Worm (Caenorhabditis elegans) whole organism, early embryonic: Measurements from ENCODE around the gene B0035.15.

ENCODE experiments used
- B0310.2 ChIP-seq: sonication (generic microtip); optimal IDR thresholded peaks from 2 replicates; lab custom pipeline; 2016; ENCODE audit warnings: mild to moderate bottlenecking, missing genetic modification characterization, missing compliant biosample characterization
- F13C5.2 ChIP-seq: sonication (generic microtip); optimal IDR thresholded peaks from 2 replicates; lab custom pipeline; 2017; ENCODE audit warnings: mild to moderate bottlenecking, missing genetic modification characterization, inconsistent platforms, missing compliant biosample characterization
- aly-1 ChIP-seq: sonication (generic microtip); optimal IDR thresholded peaks from 2 replicates; lab custom pipeline; 2016; ENCODE audit warnings: missing genetic modification characterization, missing compliant biosample characterization
- ama-1 ChIP-seq: fragments of 150-350 bp; optimal IDR thresholded peaks from 2 replicates; lab custom pipeline; 2014
- ceh-13 ChIP-seq: fragments of 200-800 bp; sonication (Bioruptor generic); optimal IDR thresholded peaks from 2 replicates; lab custom pipeline; 2018; ENCODE audit warnings: mild to moderate bottlenecking, missing genetic modification characterization, missing compliant biosample characterization
- ceh-36 ChIP-seq: sonication (generic microtip); optimal IDR thresholded peaks from 2 replicates; lab custom pipeline; 2016; ENCODE audit warnings: missing genetic modification characterization, inconsistent platforms, missing compliant biosample characterization
- ets-7 ChIP-seq: sonication (generic microtip); optimal IDR thresholded peaks from 2 replicates; lab custom pipeline; 2016; ENCODE audit warnings: missing genotype, missing genetic modification characterization, missing compliant biosample characterization
- flt-1 ChIP-seq: fragments of 200-800 bp; sonication (Bioruptor generic); IDR thresholded peaks from 2 replicates; pipeline ENCODE4 v1.3.6; 2022; ENCODE audit warnings: missing genetic modification characterization, missing compliant biosample characterization
- hmbx-1 ChIP-seq: sonication (generic microtip); optimal IDR thresholded peaks from 2 replicates; lab custom pipeline; 2016; ENCODE audit warnings: mild to moderate bottlenecking, missing genetic modification characterization, missing compliant biosample characterization
- hmg-4 ChIP-seq: fragments of 200-800 bp; sonication (Bioruptor generic); optimal IDR thresholded peaks from 2 replicates; lab custom pipeline; 2018; ENCODE audit warnings: mild to moderate bottlenecking, missing genetic modification characterization, missing compliant biosample characterization
- hnd-1 ChIP-seq: sonication (generic microtip); optimal IDR thresholded peaks from 2 replicates; lab custom pipeline; 2016; ENCODE audit warnings: missing genetic modification characterization, missing compliant biosample characterization
- pes-1 ChIP-seq: fragments of 200-800 bp; sonication (Bioruptor generic); IDR thresholded peaks from 2 replicates; pipeline ENCODE4 v1.3.6; 2022; ENCODE audit warnings: missing genetic modification reagents, missing genetic modification characterization, missing compliant biosample characterization
- scrt-1 ChIP-seq: fragments of 200-800 bp; sonication (Bioruptor generic); IDR thresholded peaks from 2 replicates; pipeline ENCODE4 v1.3.6; 2022; ENCODE audit warnings: missing genetic modification characterization, missing compliant biosample characterization
- sea-1 ChIP-seq: fragments of 200-800 bp; sonication (Bioruptor generic); conservative IDR thresholded peaks from 2 replicates; pipeline ENCODE4 v1.3.6; 2022; ENCODE audit warnings: missing genetic modification characterization, missing compliant biosample characterization
- tbx-11 ChIP-seq: fragments of 200-800 bp; sonication (Bioruptor generic); IDR thresholded peaks from 2 replicates; pipeline ENCODE4 v1.3.6; 2022; ENCODE audit warnings: missing genetic modification characterization, missing compliant biosample characterization
- tbx-37 ChIP-seq: fragments of 200-800 bp; sonication (Bioruptor generic); conservative IDR thresholded peaks from 2 replicates; pipeline ENCODE4 v1.3.6; 2022; ENCODE audit warnings: missing genetic modification reagents, missing genetic modification characterization, missing compliant biosample characterization
- tra-4 ChIP-seq: sonication (generic microtip); optimal IDR thresholded peaks from 2 replicates; lab custom pipeline; 2017; ENCODE audit warnings: missing genetic modification characterization, missing compliant biosample characterization

The B0035.15 gene

DNA sequence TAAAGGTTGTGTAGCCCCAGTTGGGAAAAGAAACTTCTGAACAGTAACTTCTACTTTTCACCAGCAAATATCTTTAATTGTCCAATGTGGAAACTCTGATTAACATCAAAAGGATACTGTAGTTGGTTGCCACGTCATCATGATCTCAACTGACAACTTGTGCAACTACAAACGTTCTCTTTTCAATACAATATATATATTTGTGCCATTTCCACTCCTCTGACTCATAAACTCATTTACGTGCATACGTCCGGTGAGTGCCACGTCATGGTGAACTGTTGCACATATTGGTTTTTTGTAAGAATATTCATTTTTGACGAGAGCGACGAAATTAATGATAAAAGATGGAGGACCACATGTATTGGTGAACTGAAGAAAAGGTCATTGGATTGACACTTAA is 9.7 kb upstream of the B0035.15 start:
- TF ChIP-seq ceh-13 (GFP tag; lab: Kevin White, UChicago): no peak
- TF ChIP-seq scrt-1 (GFP tag; lab: Robert Waterston, UW): no peak
- TF ChIP-seq aly-1 (tag; lab: Kevin White, UChicago): no peak
- TF ChIP-seq hnd-1 (tag; lab: Kevin White, UChicago): no peak

DNA sequence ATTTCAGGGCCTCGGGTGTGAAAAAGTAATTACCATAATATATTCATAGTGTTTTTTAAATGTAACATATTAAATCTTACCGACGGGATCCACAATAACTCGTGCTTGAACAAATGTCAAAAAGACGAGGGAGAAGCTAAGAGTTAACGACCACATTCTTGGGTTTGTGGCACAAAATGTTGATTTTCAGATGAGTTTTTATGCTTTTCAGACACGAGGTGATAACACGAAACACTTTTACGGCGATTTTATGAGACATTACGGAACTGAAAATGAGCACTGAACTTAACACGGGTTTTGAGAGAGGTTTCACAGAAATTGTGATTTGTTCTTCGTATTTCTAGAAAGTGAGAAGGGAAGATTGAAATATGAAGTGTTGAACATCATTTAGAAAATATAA is 8.5 kb upstream of the B0035.15 start, which contains the start of gene B0035.13:
TSS of gene B0035.13 (minus strand) at position 173 of the 400 bp plus-strand sequence.
- TF ChIP-seq hnd-1 (tag; lab: Kevin White, UChicago): no peak
- TF ChIP-seq aly-1 (tag; lab: Kevin White, UChicago): no peak
- TF ChIP-seq ets-7 (tag; lab: Kevin White, UChicago): no peak
- no peak for TF ChIP-seq ceh-13 (GFP tag; lab: Kevin White, UChicago)
- no peak for TF ChIP-seq tra-4 (tag; lab: Kevin White, UChicago)
- TF ChIP-seq ceh-36: no peak
- TF ChIP-seq B0310.2 (tag; lab: Kevin White, UChicago): no peak
- no peak for TF ChIP-seq hmbx-1 (tag; lab: Kevin White, UChicago)
- no peak for TF ChIP-seq hmg-4
- no peak for TF ChIP-seq F13C5.2 (tag; lab: Kevin White, UChicago)
- no peak for TF ChIP-seq flt-1
- TF ChIP-seq ama-1 (lab: Kevin White, UChicago): no peak
- no peak for TF ChIP-seq tbx-37 (GFP tag; lab: Robert Waterston, UW)
- no peak for TF ChIP-seq sea-1 (GFP tag; lab: Robert Waterston, UW)
- no peak for TF ChIP-seq tbx-11 (GFP tag; lab: Robert Waterston, UW)

DNA sequence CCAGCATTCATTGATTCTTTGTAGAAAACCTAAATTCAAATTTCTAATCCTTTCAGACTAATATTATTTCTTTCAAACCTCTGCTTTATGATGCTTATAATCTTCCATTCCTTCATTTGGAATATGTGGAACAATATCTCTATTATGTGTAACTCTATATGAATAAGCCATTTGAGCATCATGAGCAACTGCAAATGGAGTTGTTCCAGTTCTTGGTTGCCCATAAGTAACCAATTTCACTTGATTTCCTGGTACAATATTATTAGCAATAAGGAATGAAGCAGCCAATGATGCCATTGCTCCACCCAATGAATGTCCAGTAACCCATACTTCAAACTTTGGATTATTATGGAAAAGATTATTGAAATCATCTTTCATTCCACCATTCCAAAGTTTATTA is 6.9 kb upstream of the B0035.15 start:
- TF ChIP-seq B0310.2 (tag; lab: Kevin White, UChicago) (no peak), hnd-1 (tag; lab: Kevin White, UChicago) (no peak), pes-1 (GFP tag; lab: Robert Waterston, UW) (no peak), ceh-36 (no peak), hmbx-1 (tag; lab: Kevin White, UChicago) (no peak), F13C5.2 (tag; lab: Kevin White, UChicago) (no peak), hmg-4 (no peak), aly-1 (tag; lab: Kevin White, UChicago) (no peak), ceh-13 (GFP tag; lab: Kevin White, UChicago) (no peak), scrt-1 (GFP tag; lab: Robert Waterston, UW) (no peak), ets-7 (tag; lab: Kevin White, UChicago) (no peak), ama-1 (lab: Kevin White, UChicago) (no peak)

DNA sequence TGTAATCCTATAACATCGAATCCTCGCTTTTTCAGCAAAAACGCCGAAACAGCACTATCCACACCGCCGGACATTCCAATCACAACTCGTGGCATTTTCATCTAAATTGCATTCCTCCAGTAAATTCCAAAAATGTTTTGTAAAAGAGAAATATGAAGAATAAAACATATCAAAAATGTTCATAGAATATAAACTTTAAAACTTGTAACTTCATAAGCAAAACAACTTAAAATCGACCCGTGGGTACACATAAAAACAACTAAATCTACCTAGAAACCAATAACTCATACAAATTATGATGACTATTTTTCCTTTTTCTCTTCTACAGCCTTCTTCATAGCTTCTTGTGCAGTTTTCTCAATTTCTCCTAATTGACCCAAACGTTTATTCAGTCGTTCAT is 1.3 kb downstream of the B0035.15 start, which contains the start of gene mttu-1:
TSS of gene mttu-1 (minus strand) at position 101 of the 400 bp plus-strand sequence.
- TF ChIP-seq hmg-4 (no peak), ceh-13 (GFP tag; lab: Kevin White, UChicago) (no peak), B0310.2 (tag; lab: Kevin White, UChicago) (no peak), tbx-37 (GFP tag; lab: Robert Waterston, UW) (no peak), flt-1 (no peak), F13C5.2 (tag; lab: Kevin White, UChicago) (no peak), ama-1 (lab: Kevin White, UChicago) (no peak), tbx-11 (GFP tag; lab: Robert Waterston, UW) (no peak), sea-1 (GFP tag; lab: Robert Waterston, UW) (no peak), hmbx-1 (tag; lab: Kevin White, UChicago) (no peak), ceh-36 (no peak), tra-4 (tag; lab: Kevin White, UChicago) (no peak), hnd-1 (tag; lab: Kevin White, UChicago) (no peak), scrt-1 (GFP tag; lab: Robert Waterston, UW) (no peak), pes-1 (GFP tag; lab: Robert Waterston, UW) (no peak), ets-7 (tag; lab: Kevin White, UChicago) (no peak), aly-1 (tag; lab: Kevin White, UChicago) (no peak)

DNA sequence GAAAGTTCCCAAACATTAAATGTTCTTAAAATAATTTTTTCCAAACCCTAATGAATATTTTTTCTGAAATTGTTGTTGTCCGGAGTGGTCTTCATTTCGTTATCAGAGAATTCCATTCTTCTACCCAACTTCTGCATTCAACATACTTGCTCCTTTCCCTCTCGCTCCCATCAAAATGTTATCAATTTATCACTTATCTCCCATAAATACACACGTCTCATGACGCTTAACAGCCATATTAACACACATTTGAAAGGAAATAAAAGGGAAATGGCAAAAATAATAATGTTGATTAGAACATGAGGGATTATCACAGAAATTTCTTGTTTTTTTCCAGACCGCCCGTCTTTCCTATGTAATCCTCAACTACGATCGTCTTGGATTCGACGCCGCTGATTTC is 9.1 kb downstream of the B0035.15 start:
- TF ChIP-seq B0310.2 (tag; lab: Kevin White, UChicago): no peak
- TF ChIP-seq ceh-36: no peak
- TF ChIP-seq ets-7 (tag; lab: Kevin White, UChicago): no peak
- TF ChIP-seq tbx-37 (GFP tag; lab: Robert Waterston, UW): no peak
- no peak for TF ChIP-seq sea-1 (GFP tag; lab: Robert Waterston, UW)
- TF ChIP-seq pes-1 (GFP tag; lab: Robert Waterston, UW): no peak
- TF ChIP-seq hnd-1 (tag; lab: Kevin White, UChicago): no peak
- TF ChIP-seq hmg-4: no peak
- TF ChIP-seq ceh-13 (GFP tag; lab: Kevin White, UChicago): no peak
- no peak for TF ChIP-seq scrt-1 (GFP tag; lab: Robert Waterston, UW)
- no peak for TF ChIP-seq aly-1 (tag; lab: Kevin White, UChicago)
- no peak for TF ChIP-seq F13C5.2 (tag; lab: Kevin White, UChicago)

DNA sequence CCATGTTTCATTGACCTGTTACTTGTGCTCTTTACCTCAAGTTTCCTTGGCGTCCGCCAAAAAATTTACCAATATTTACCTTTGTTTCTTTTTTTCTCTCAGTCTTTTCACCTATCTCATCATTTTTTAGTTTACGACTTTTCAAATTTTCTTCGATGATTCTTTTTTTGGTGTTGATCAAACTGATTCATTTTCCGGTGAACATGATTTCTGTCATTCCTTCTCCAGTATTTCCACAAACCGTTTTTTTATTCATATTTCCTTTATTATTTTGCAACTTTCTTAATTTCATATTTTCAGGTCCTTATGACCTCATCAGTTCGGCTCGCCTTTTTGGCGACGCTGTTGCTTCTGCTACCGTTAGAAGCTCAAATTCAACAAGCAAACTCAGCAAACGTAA is 10.5 kb downstream of the B0035.15 start, which contains the start of gene F54D1.6:
TSS of gene F54D1.6 (plus strand) at position 301 of the 400 bp plus-strand sequence.
- TF ChIP-seq tra-4 (tag; lab: Kevin White, UChicago): no peak
- TF ChIP-seq pes-1 (GFP tag; lab: Robert Waterston, UW): no peak
- TF ChIP-seq ceh-13 (GFP tag; lab: Kevin White, UChicago): no peak
- no peak for TF ChIP-seq ama-1 (lab: Kevin White, UChicago)
- no peak for TF ChIP-seq B0310.2 (tag; lab: Kevin White, UChicago)
- no peak for TF ChIP-seq ceh-36
- no peak for TF ChIP-seq flt-1
- TF ChIP-seq hmbx-1 (tag; lab: Kevin White, UChicago): no peak
- TF ChIP-seq scrt-1 (GFP tag; lab: Robert Waterston, UW): no peak
- no peak for TF ChIP-seq aly-1 (tag; lab: Kevin White, UChicago)

DNA sequence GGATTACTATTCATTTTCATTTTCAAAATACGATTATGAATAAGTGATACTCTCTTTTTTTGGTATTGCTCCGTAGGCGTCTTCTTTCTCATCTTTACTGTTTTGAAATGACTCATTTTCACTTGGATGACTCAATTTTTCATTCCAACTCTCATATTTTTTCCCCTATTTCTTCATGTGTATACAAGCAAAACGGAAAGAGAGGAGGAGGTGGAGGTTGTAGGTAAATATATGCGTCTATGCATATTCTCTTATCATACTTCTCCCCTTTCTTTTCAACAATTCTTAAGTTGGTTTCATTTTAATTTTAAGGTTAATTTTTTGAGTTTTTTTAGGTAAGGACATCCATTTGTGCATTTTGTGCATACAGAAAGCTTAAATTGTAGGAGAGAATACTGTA is 11.9 kb downstream of the B0035.15 start:
- TF ChIP-seq hmg-4 (no peak), flt-1 (no peak), hnd-1 (tag; lab: Kevin White, UChicago) (no peak), B0310.2 (tag; lab: Kevin White, UChicago) (no peak), scrt-1 (GFP tag; lab: Robert Waterston, UW) (no peak)
